Worm (Caenorhabditis elegans) whole organism, midembryonic: ENCODE measurements around the gene R11G10.4.

Source experiments
- T22C8.4 ChIP-seq: fragments of 200-800 bp; sonication (Bioruptor generic); IDR thresholded peaks from 2 replicates; pipeline ENCODE4 v1.3.6; 2022; ENCODE audit warnings: missing genetic modification characterization, missing compliant biosample characterization
- cog-1 ChIP-seq: sonication (generic microtip); optimal IDR thresholded peaks from 2 replicates; lab custom pipeline; 2016; ENCODE audit warnings: missing genetic modification characterization, missing compliant biosample characterization
- flt-1 ChIP-seq: fragments of 200-800 bp; sonication (Bioruptor generic); IDR thresholded peaks from 2 replicates; pipeline ENCODE4 v1.3.6; 2022; ENCODE audit warnings: missing genetic modification characterization, missing compliant biosample characterization
- klf-2 ChIP-seq: fragments of 200-800 bp; sonication (Bioruptor generic); conservative IDR thresholded peaks from 2 replicates; pipeline ENCODE4 v1.3.6; 2022; ENCODE audit warnings: missing genetic modification reagents, missing genetic modification characterization, missing compliant biosample characterization
- med-1 ChIP-seq: sonication (generic microtip); optimal IDR thresholded peaks from 2 replicates; lab custom pipeline; 2017; ENCODE audit warnings: missing genetic modification characterization, mild to moderate bottlenecking, missing compliant biosample characterization, antibody characterized with exemption, missing genetic modification reagents; ENCODE audit not compliant: insufficient read depth
- tab-1 ChIP-seq: fragments of 200-800 bp; sonication (Bioruptor generic); IDR thresholded peaks from 2 replicates; pipeline ENCODE4 v1.3.6; 2022; ENCODE audit warnings: missing genetic modification characterization, missing compliant biosample characterization
- ztf-23 ChIP-seq: fragments of 200-800 bp; sonication (Bioruptor generic); IDR thresholded peaks from 2 replicates; pipeline ENCODE4 v1.3.6; 2022; ENCODE audit warnings: missing genetic modification reagents, missing genetic modification characterization, missing compliant biosample characterization
- ztf-29 ChIP-seq: fragments of 200-800 bp; sonication (Bioruptor generic); IDR thresholded peaks from 2 replicates; pipeline ENCODE4 v1.3.6; 2022; ENCODE audit warnings: missing genetic modification reagents, missing genetic modification characterization, missing compliant biosample characterization

DNA sequence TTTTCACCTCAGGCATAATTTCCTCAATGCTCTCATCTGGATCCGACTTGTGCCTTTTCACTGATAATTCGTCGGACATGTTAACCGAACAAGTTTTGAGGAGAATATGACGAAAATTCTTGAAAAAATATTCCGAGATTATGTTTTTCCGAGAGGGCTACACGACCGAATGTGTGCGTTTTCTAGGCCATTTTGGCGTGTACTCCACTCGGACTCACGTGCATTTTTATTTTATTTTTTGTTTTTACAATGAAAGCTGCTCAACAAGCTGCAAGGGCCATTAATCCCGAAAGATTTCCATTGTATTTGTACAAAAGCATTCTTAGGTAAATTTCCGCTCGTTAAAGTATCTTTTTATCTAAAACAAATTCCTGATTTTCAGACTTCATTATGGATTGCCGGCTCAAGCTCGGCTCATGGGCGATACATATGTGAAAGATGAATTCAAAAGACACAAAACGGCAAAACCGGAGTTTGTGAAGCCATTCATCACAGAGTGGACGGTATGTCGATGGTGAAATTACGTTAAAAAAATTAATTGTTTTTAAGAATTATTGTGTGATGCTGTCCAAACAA, 38.1 kb upstream of the R11G10.4 start, which contains the start of the genes F25H9.6 and F25H9.7:
- TF ChIP-seq flt-1 (GFP tag; lab: Robert Waterston, UW) (peak; percentile 65; the same call in 1 of the 2 replicates), cog-1 (tag; lab: Kevin White, UChicago) (peak; percentile 31), med-1 (GFP tag; lab: Kevin White, UChicago) (no peak), T22C8.4 (GFP tag; lab: Robert Waterston, UW) (no peak), klf-2 (GFP tag; lab: Robert Waterston, UW) (no peak), ztf-29 (no peak), tab-1 (GFP tag; lab: Robert Waterston, UW) (no peak), ztf-23 (GFP tag; lab: Robert Waterston, UW) (peak; percentile 76; the same call in 1 of the 2 replicates)
